5 fruit fly cellular contexts compared by ENCODE assay signal in genomic region chr3L:18867521-18867920, dm6.
TF ChIP-seq lines count a peak whose summit lies in the region.

TSS of gene Dysb (plus strand) at chr3L:18867771.

- TF ChIP-seq CTCF in whole organism, embryonic (GFP tag; optimal IDR thresholded peaks at IDR 0.05; lab: Kevin White, UChicago) = peak; percentile 22

TF ChIP-seq in whole organism, adult, 20 proteins besides CTCF, POLR2A, EP300 and RAD21 (continues in another document):
- TF ChIP-seq cic (GFP tag; optimal IDR thresholded peaks at IDR 0.05; lab: Kevin White, UChicago) (peak; percentile 52), cnc (optimal IDR thresholded peaks at IDR 0.05; lab: Kevin White, UChicago) (no peak), CG5204 (GFP tag; optimal IDR thresholded peaks at IDR 0.05; lab: Kevin White, UChicago) (peak; percentile 71), CG14711 (tag; optimal IDR thresholded peaks at IDR 0.05; lab: Kevin White, UChicago) (peak; percentile 80), kay (GFP tag; lab: Kevin White, UChicago; ENCODE audit: borderline replicate concordance) (no peak), Mnt (GFP tag; optimal IDR thresholded peaks at IDR 0.05; lab: Kevin White, UChicago) (peak; percentile 64), Hr96 (GFP tag; optimal IDR thresholded peaks at IDR 0.05; lab: Kevin White, UChicago) (peak; percentile 13), Crg-1 (GFP tag; optimal IDR thresholded peaks at IDR 0.05; lab: Kevin White, UChicago) (no peak), CG7045 (GFP tag; optimal IDR thresholded peaks at IDR 0.05; lab: Kevin White, UChicago) (peak; percentile 83), Clk (GFP tag; optimal IDR thresholded peaks at IDR 0.05; lab: Kevin White, UChicago) (peak; percentile 11), CG7101 (tag; optimal IDR thresholded peaks at IDR 0.05; lab: Kevin White, UChicago) (peak; percentile 87), CG1620 (GFP tag; optimal IDR thresholded peaks at IDR 0.05; lab: Kevin White, UChicago) (peak; percentile 34), CG12768 (GFP tag; optimal IDR thresholded peaks at IDR 0.05; lab: Kevin White, UChicago) (peak; percentile 84), ovo (GFP tag; optimal IDR thresholded peaks at IDR 0.05; lab: Kevin White, UChicago) (peak; percentile 51), CG33017 (tag; optimal IDR thresholded peaks at IDR 0.05; lab: Kevin White, UChicago) (peak; percentile 87), CG11617 (GFP tag; optimal IDR thresholded peaks at IDR 0.05; lab: Kevin White, UChicago) (peak; percentile 87), bab1 (GFP tag; optimal IDR thresholded peaks at IDR 0.05; lab: Kevin White, UChicago) (peak; percentile 88), toe (GFP tag; optimal IDR thresholded peaks at IDR 0.05; lab: Kevin White, UChicago) (peak; percentile 5)

TF ChIP-seq in whole organism, embryonic, 481 proteins besides CTCF, POLR2A, EP300 and RAD21 (continues in another document):
- TF ChIP-seq danr (GFP tag; IDR thresholded peaks at IDR 0.05; lab: Robert Waterston, UW) = peak; percentile 69; the same call in 1 of the 2 replicates
- peak; percentile 78 for TF ChIP-seq CG13775 (GFP tag; optimal IDR thresholded peaks at IDR 0.05; lab: Kevin White, UChicago)
- TF ChIP-seq CG11696 (GFP tag; IDR thresholded peaks at IDR 0.05; lab: Robert Waterston, UW) = peak; percentile 91
- TF ChIP-seq Lim3 (GFP tag; IDR thresholded peaks at IDR 0.05; lab: Robert Waterston, UW) = no peak
- peak; percentile 82 for TF ChIP-seq ATbp (GFP tag; optimal IDR thresholded peaks at IDR 0.05; lab: Kevin White, UChicago)
- peak; percentile 81 for TF ChIP-seq Hand (GFP tag; optimal IDR thresholded peaks at IDR 0.05; lab: Kevin White, UChicago)
- TF ChIP-seq MBD-R2 (GFP tag; IDR thresholded peaks at IDR 0.05; lab: Robert Waterston, UW) = peak; percentile 77
- peak; percentile 27 for TF ChIP-seq Mes4 (GFP tag; optimal IDR thresholded peaks at IDR 0.05; lab: Kevin White, UChicago)
- TF ChIP-seq Hmx (GFP tag; optimal IDR thresholded peaks at IDR 0.05; lab: Kevin White, UChicago) = peak; percentile 23
- TF ChIP-seq cato (GFP tag; optimal IDR thresholded peaks at IDR 0.05; lab: Kevin White, UChicago; ENCODE audit: borderline replicate concordance) = peak; percentile 54
- TF ChIP-seq dmrt11E (tag; optimal IDR thresholded peaks at IDR 0.05; lab: Kevin White, UChicago) = peak; percentile 86
- TF ChIP-seq CG17568 (GFP tag; optimal IDR thresholded peaks at IDR 0.05; lab: Kevin White, UChicago) = peak; percentile 86
- TF ChIP-seq slou (GFP tag; optimal IDR thresholded peaks at IDR 0.05; lab: Kevin White, UChicago) = peak; percentile 21
- peak; percentile 50 for TF ChIP-seq gcm2 (GFP tag; optimal IDR thresholded peaks at IDR 0.05; lab: Kevin White, UChicago)
- TF ChIP-seq CrebB (tag; optimal IDR thresholded peaks at IDR 0.05; lab: Kevin White, UChicago) = peak; percentile 75
- peak in 1 of 3 experiments; percentile 68 for TF ChIP-seq Stat92E (GFP tag; optimal IDR thresholded peaks at IDR 0.05; lab: Kevin White, UChicago)
- TF ChIP-seq kni (GFP tag; optimal IDR thresholded peaks at IDR 0.05; lab: Kevin White, UChicago) = peak; percentile 70
- TF ChIP-seq CG4730 (GFP tag; IDR thresholded peaks at IDR 0.05; lab: Robert Waterston, UW) = peak; percentile 82

TF ChIP-seq in whole organism, prepupa, 60 proteins besides CTCF, POLR2A, EP300 and RAD21 (continues in another document):
- TF ChIP-seq Hr4 (GFP tag; optimal IDR thresholded peaks at IDR 0.05; lab: Kevin White, UChicago) (peak; percentile 84), CG31627 (GFP tag; optimal IDR thresholded peaks at IDR 0.05; lab: Kevin White, UChicago) (peak; percentile 70), CG6808 (GFP tag; optimal IDR thresholded peaks at IDR 0.05; lab: Kevin White, UChicago) (peak; percentile 76), CG11902 (GFP tag; optimal IDR thresholded peaks at IDR 0.05; lab: Kevin White, UChicago) (peak; percentile 19), ss (GFP tag; optimal IDR thresholded peaks at IDR 0.05; lab: Kevin White, UChicago) (no peak), CG15336 (GFP tag; IDR thresholded peaks at IDR 0.05; lab: Robert Waterston, UW) (peak; percentile 93), Hr39 (GFP tag; optimal IDR thresholded peaks at IDR 0.05; lab: Kevin White, UChicago) (peak; percentile 68), CG32006 (GFP tag; optimal IDR thresholded peaks at IDR 0.05; lab: Kevin White, UChicago) (no peak), Smox (GFP tag; optimal IDR thresholded peaks at IDR 0.05; lab: Kevin White, UChicago) (no peak), CG10631 (GFP tag; optimal IDR thresholded peaks at IDR 0.05; lab: Kevin White, UChicago) (peak; percentile 81), net (GFP tag; optimal IDR thresholded peaks at IDR 0.05; lab: Kevin White, UChicago) (no peak), eg (GFP tag; IDR thresholded peaks at IDR 0.05; lab: Robert Waterston, UW) (peak; percentile 93), Sox15 (GFP tag; optimal IDR thresholded peaks at IDR 0.05; lab: Kevin White, UChicago) (peak; percentile 29), CG11762 (GFP tag; optimal IDR thresholded peaks at IDR 0.05; lab: Kevin White, UChicago; ENCODE audit: insufficient read depth) (peak; percentile 6), CG6276 (GFP tag; optimal IDR thresholded peaks at IDR 0.05; lab: Kevin White, UChicago) (no peak), pdm3 (GFP tag; optimal IDR thresholded peaks at IDR 0.05; lab: Kevin White, UChicago) (peak; percentile 77), lz (GFP tag; optimal IDR thresholded peaks at IDR 0.05; lab: Kevin White, UChicago) (peak; percentile 73), CG6163 (GFP tag; IDR thresholded peaks at IDR 0.05; lab: Robert Waterston, UW) (peak; percentile 91), Gug (GFP tag; IDR thresholded peaks at IDR 0.05; lab: Robert Waterston, UW) (peak; percentile 62)

TF ChIP-seq in whole organism, pupa, 21 proteins besides CTCF, POLR2A, EP300 and RAD21:
- TF ChIP-seq CG12605 (GFP tag; IDR thresholded peaks at IDR 0.05; lab: Robert Waterston, UW) (peak; percentile 92), CG13204 (GFP tag; optimal IDR thresholded peaks at IDR 0.05; lab: Kevin White, UChicago) (no peak), rn (GFP tag; IDR thresholded peaks at IDR 0.05; lab: Robert Waterston, UW) (no peak; the same call in 1 of the 2 replicates), D1 (tag; optimal IDR thresholded peaks at IDR 0.05; lab: Kevin White, UChicago) (peak; percentile 46), EcR (GFP tag; optimal IDR thresholded peaks at IDR 0.05; lab: Kevin White, UChicago) (no peak), CG17806 (tag; optimal IDR thresholded peaks at IDR 0.05; lab: Kevin White, UChicago) (peak; percentile 83), Pif1A (GFP tag; optimal IDR thresholded peaks at IDR 0.05; lab: Kevin White, UChicago) (peak; percentile 76), CG8159 (tag; optimal IDR thresholded peaks at IDR 0.05; lab: Kevin White, UChicago) (peak; percentile 79), Pif1B (GFP tag; optimal IDR thresholded peaks at IDR 0.05; lab: Kevin White, UChicago) (peak; percentile 82), CG34367 (tag; optimal IDR thresholded peaks at IDR 0.05; lab: Kevin White, UChicago) (peak; percentile 70), Snoo (tag; optimal IDR thresholded peaks at IDR 0.05; lab: Kevin White, UChicago) (peak; percentile 81), CG32121 (GFP tag; IDR thresholded peaks at IDR 0.05; lab: Robert Waterston, UW) (peak; percentile 90), CG14655 (GFP tag; optimal IDR thresholded peaks at IDR 0.05; lab: Kevin White, UChicago) (no peak), gl (tag; optimal IDR thresholded peaks at IDR 0.05; lab: Kevin White, UChicago) (no peak), CG9948 (tag; optimal IDR thresholded peaks at IDR 0.05; lab: Kevin White, UChicago) (peak; percentile 70), fd96Ca (GFP tag; IDR thresholded peaks at IDR 0.05; lab: Robert Waterston, UW) (no peak; the same call in 2 of the 3 replicates), CG15710 (tag; optimal IDR thresholded peaks at IDR 0.05; lab: Kevin White, UChicago) (peak; percentile 75), CG10348 (GFP tag; IDR thresholded peaks at IDR 0.05; lab: Robert Waterston, UW) (0 out of 2 replicates have a peak, but pooled peaks have one; percentile 26), CG4496 (GFP tag; IDR thresholded peaks at IDR 0.05; lab: Robert Waterston, UW) (peak; percentile 93), Ets98B (GFP tag; IDR thresholded peaks at IDR 0.05; lab: Robert Waterston, UW) (peak; percentile 96), CG8301 (tag; optimal IDR thresholded peaks at IDR 0.05; lab: Kevin White, UChicago) (peak; percentile 80)

TF ChIP-seq in whole organism, wandering third instar larva, 38 proteins besides CTCF, POLR2A, EP300 and RAD21 (continues in another document):
- TF ChIP-seq dsf (GFP tag; optimal IDR thresholded peaks at IDR 0.05; lab: Kevin White, UChicago; ENCODE audit: borderline replicate concordance) = peak; percentile 37
- peak; percentile 72 for TF ChIP-seq h (GFP tag; optimal IDR thresholded peaks at IDR 0.05; lab: Kevin White, UChicago)
- no peak for TF ChIP-seq Rel (GFP tag; optimal IDR thresholded peaks at IDR 0.05; lab: Kevin White, UChicago)
- peak; percentile 50 for TF ChIP-seq Rel (tag; optimal IDR thresholded peaks at IDR 0.05; lab: Kevin White, UChicago)
- peak; percentile 78 for TF ChIP-seq OdsH (GFP tag; optimal IDR thresholded peaks at IDR 0.05; lab: Kevin White, UChicago)
- TF ChIP-seq CrebA (GFP tag; optimal IDR thresholded peaks at IDR 0.05; lab: Kevin White, UChicago; ENCODE audit: borderline replicate concordance) = no peak
- peak; percentile 82 for TF ChIP-seq Hnf4 (GFP tag; optimal IDR thresholded peaks at IDR 0.05; lab: Kevin White, UChicago)
- TF ChIP-seq dl (GFP tag; optimal IDR thresholded peaks at IDR 0.05; lab: Kevin White, UChicago; ENCODE audit: insufficient read depth in 1 of 2, partially characterized antibody in 2 of 2) = no peak
- peak; percentile 73 for TF ChIP-seq woc (GFP tag; optimal IDR thresholded peaks at IDR 0.05; lab: Kevin White, UChicago)
- peak; percentile 54 for TF ChIP-seq Dif (GFP tag; optimal IDR thresholded peaks at IDR 0.05; lab: Kevin White, UChicago; ENCODE audit: partially characterized antibody)
- peak; percentile 76 for TF ChIP-seq psq (GFP tag; optimal IDR thresholded peaks at IDR 0.05; lab: Kevin White, UChicago)
- peak; percentile 73 for TF ChIP-seq sv (GFP tag; optimal IDR thresholded peaks at IDR 0.05; lab: Kevin White, UChicago)
- TF ChIP-seq sage (GFP tag; optimal IDR thresholded peaks at IDR 0.05; lab: Kevin White, UChicago) = no peak
- TF ChIP-seq GATAd (GFP tag; optimal IDR thresholded peaks at IDR 0.05; lab: Kevin White, UChicago) = no peak
- peak; percentile 28 for TF ChIP-seq dmrt93B (GFP tag; optimal IDR thresholded peaks at IDR 0.05; lab: Kevin White, UChicago)
- TF ChIP-seq rgr (GFP tag; optimal IDR thresholded peaks at IDR 0.05; lab: Kevin White, UChicago) = peak; percentile 83
- peak; percentile 78 for TF ChIP-seq HLH106 (tag; optimal IDR thresholded peaks at IDR 0.05; lab: Kevin White, UChicago)
- peak; percentile 59 for TF ChIP-seq ey (GFP tag; optimal IDR thresholded peaks at IDR 0.05; lab: Kevin White, UChicago)
- TF ChIP-seq brk (GFP tag; optimal IDR thresholded peaks at IDR 0.05; lab: Kevin White, UChicago) = peak; percentile 79
- TF ChIP-seq fru (GFP tag; optimal IDR thresholded peaks at IDR 0.05; lab: Kevin White, UChicago) = peak; percentile 70
- peak; percentile 48 for TF ChIP-seq Jra (GFP tag; optimal IDR thresholded peaks at IDR 0.05; lab: Kevin White, UChicago)
- TF ChIP-seq foxo (GFP tag; optimal IDR thresholded peaks at IDR 0.05; lab: Kevin White, UChicago) = peak in 1 of 2 experiments; percentile 84
